Fruit fly (Drosophila melanogaster): Measurements from ENCODE around the gene CG2211.

The CG2211 gene

dm6 chr3L:1319097-1319725 is 15.9 kb downstream of the CG2211 start (continued):
- TF ChIP-seq CG11093 (GFP tag; IDR thresholded peaks at IDR 0.05) (peak; percentile 66; the same call in 2 of the 3 replicates), Xrp1 (GFP tag; IDR thresholded peaks at IDR 0.05) (peak; percentile 89), CG12219 (GFP tag; optimal IDR thresholded peaks at IDR 0.05) (peak; percentile 76), CG4282 (GFP tag; optimal IDR thresholded peaks at IDR 0.05) (no peak), Fer2 (tag; optimal IDR thresholded peaks at IDR 0.05) (no peak), CG8765 (GFP tag; IDR thresholded peaks at IDR 0.05) (no peak; the same call in 1 of the 2 replicates), vnd (GFP tag; IDR thresholded peaks at IDR 0.05; ENCODE audit: partially characterized antibody) (no peak), CG14050 (GFP tag; IDR thresholded peaks at IDR 0.05) (peak; percentile 56; the same call in 2 of the 3 replicates), Ets65A (GFP tag) (no peak), CG7987 (GFP tag; optimal IDR thresholded peaks at IDR 0.05) (peak; percentile 5), wor (GFP tag; IDR thresholded peaks at IDR 0.05) (peak; percentile 81), HHEX (GFP tag; optimal IDR thresholded peaks at IDR 0.05) (peak; percentile 70), al (GFP tag; IDR thresholded peaks at IDR 0.05) (0 out of 2 replicates have a peak, but pooled peaks have one; percentile 9), CG12299 (tag; optimal IDR thresholded peaks at IDR 0.05) (peak; percentile 27), Ptx1 (GFP tag; IDR thresholded peaks at IDR 0.05) (peak; percentile 79), lilli (GFP tag; optimal IDR thresholded peaks at IDR 0.05) (peak; percentile 61), CkIIα-i1 (GFP tag; IDR thresholded peaks at IDR 0.05) (no peak), Dek (tag; optimal IDR thresholded peaks at IDR 0.05) (peak; percentile 55), NFAT (GFP tag; IDR thresholded peaks at IDR 0.05) (no peak), PHDP (tag; optimal IDR thresholded peaks at IDR 0.05) (peak; percentile 72), CG16779 (GFP tag; IDR thresholded peaks at IDR 0.05) (no peak), Ravus (GFP tag; IDR thresholded peaks at IDR 0.05) (peak; percentile 15; the same call in 1 of the 2 replicates), phol (tag; optimal IDR thresholded peaks at IDR 0.05) (peak; percentile 86), CG18476 (GFP tag; optimal IDR thresholded peaks at IDR 0.05) (peak; percentile 65), CG30431 (GFP tag; optimal IDR thresholded peaks at IDR 0.05) (peak; percentile 42), NfI (GFP tag; optimal IDR thresholded peaks at IDR 0.05) (peak; percentile 80), gcm (GFP tag; optimal IDR thresholded peaks at IDR 0.05) (peak; percentile 68), Dip2 (GFP tag; IDR thresholded peaks at IDR 0.05) (no peak), ssp (GFP tag; IDR thresholded peaks at IDR 0.05) (peak; percentile 67), Camta (GFP tag; optimal IDR thresholded peaks at IDR 0.05) (peak; percentile 49), caup (GFP tag; optimal IDR thresholded peaks at IDR 0.05; ENCODE audit: severe bottlenecking) (peak; percentile 24), Neu2 (GFP tag; optimal IDR thresholded peaks at IDR 0.05; ENCODE audit: borderline replicate concordance) (no peak), CG10274 (GFP tag; optimal IDR thresholded peaks at IDR 0.05) (peak; percentile 10), pnt (GFP tag; optimal IDR thresholded peaks at IDR 0.05) (peak; percentile 84), dysf (GFP tag; IDR thresholded peaks at IDR 0.05) (peak; percentile 68; the same call in 2 of the 3 replicates), esg (GFP tag; conservative IDR thresholded peaks at IDR 0.05) (peak; percentile 74), CG8290 (GFP tag; optimal IDR thresholded peaks at IDR 0.05) (peak; percentile 14), CG8290 (tag; optimal IDR thresholded peaks at IDR 0.05) (peak in 1 of 2 experiments; percentile 71), sna (GFP tag; IDR thresholded peaks at IDR 0.05; ENCODE audit: partially characterized antibody) (no peak), D (optimal IDR thresholded peaks at IDR 0.05) (no peak), D (GFP tag; optimal IDR thresholded peaks at IDR 0.05) (peak; percentile 84), Atf-2 (GFP tag; optimal IDR thresholded peaks at IDR 0.05) (peak; percentile 52), Jarid2 (GFP tag; optimal IDR thresholded peaks at IDR 0.05) (peak; percentile 7), Pdp1 (GFP tag; optimal IDR thresholded peaks at IDR 0.05) (peak; percentile 24 to 72), Usf (GFP tag; optimal IDR thresholded peaks at IDR 0.05) (no peak), Antp (GFP tag; optimal IDR thresholded peaks at IDR 0.05) (peak; percentile 76), Nf-YB (GFP tag; optimal IDR thresholded peaks at IDR 0.05) (peak; percentile 38), CG2889 (GFP tag; IDR thresholded peaks at IDR 0.05) (no peak), Rfx (GFP tag; IDR thresholded peaks at IDR 0.05) (peak; percentile 51), CG12104 (GFP tag; optimal IDR thresholded peaks at IDR 0.05) (peak; percentile 16)

Data from whole organism, embryonic.